Worm (Caenorhabditis elegans): ENCODE data around the gene srz-37.

srz-37 gene

ce11 chrIV:3496358-3496757 lies 14.7 kb upstream of the srz-37 start, which contains the start of gene C09G12.17:
Gene C09G12.17, minus strand, starts transcription at chrIV:3496458.
- TF ChIP-seq mab-5 (tag; optimal IDR thresholded peaks at IDR 0.05) (no peak), lin-32 (GFP tag; optimal IDR thresholded peaks at IDR 0.05) (no peak), unc-39 (tag; optimal IDR thresholded peaks at IDR 0.05) (no peak), hlh-1 (tag; optimal IDR thresholded peaks at IDR 0.05) (no peak), sem-2 (GFP tag; optimal IDR thresholded peaks at IDR 0.05) (no peak), unc-120 (tag; optimal IDR thresholded peaks at IDR 0.05; ENCODE audit: poor library complexity, severe bottlenecking) (no peak), nhr-2 (tag; optimal IDR thresholded peaks at IDR 0.05) (no peak), cnd-1 (tag; optimal IDR thresholded peaks at IDR 0.05) (no peak), sptf-1 (tag; optimal IDR thresholded peaks at IDR 0.05) (no peak), drap-1 (GFP tag; optimal IDR thresholded peaks at IDR 0.05) (no peak), blmp-1 (tag; optimal IDR thresholded peaks at IDR 0.05) (no peak), ceh-83 (GFP tag; optimal IDR thresholded peaks at IDR 0.05) (no peak), mls-2 (tag; optimal IDR thresholded peaks at IDR 0.05) (no peak), lin-13 (tag; optimal IDR thresholded peaks at IDR 0.05) (no peak), snpc-4 (tag; optimal IDR thresholded peaks at IDR 0.05) (no peak), mep-1 (tag; optimal IDR thresholded peaks at IDR 0.05) (no peak), tbx-8 (GFP tag; optimal IDR thresholded peaks at IDR 0.05) (no peak)

DNA sequence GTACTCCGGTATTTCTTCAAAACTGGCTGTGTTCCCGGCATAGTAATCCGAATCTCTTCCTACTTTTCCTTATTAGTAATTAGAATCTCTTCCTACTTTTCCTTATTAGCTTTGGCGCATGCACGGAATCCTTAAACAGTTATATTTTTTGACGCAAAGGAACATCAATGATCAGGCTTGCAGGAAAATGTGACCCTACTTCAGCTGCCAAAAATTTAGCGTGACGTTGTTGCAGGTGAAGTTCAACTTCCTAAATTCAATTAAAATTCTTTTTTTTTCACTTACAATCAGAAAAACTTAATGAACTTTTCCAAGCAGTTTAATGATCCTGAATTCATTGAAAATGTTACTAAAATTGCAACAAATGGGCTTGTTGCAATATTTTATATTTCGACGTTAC lies 11.7 kb upstream of the srz-37 start, which contains the start of gene srz-79:
Gene srz-79, plus strand, starts transcription at position 301 of the 400 bp plus-strand sequence.
- TF ChIP-seq ces-1 (GFP tag; optimal IDR thresholded peaks at IDR 0.05): no peak
- no peak for TF ChIP-seq hlh-1 (tag; optimal IDR thresholded peaks at IDR 0.05)
- TF ChIP-seq ceh-39 (tag; optimal IDR thresholded peaks at IDR 0.05): no peak
- no peak for TF ChIP-seq sptf-1 (tag; optimal IDR thresholded peaks at IDR 0.05)
- no peak for TF ChIP-seq nhr-28 (tag; optimal IDR thresholded peaks at IDR 0.05)
- no peak for TF ChIP-seq mab-5 (tag; optimal IDR thresholded peaks at IDR 0.05)
- TF ChIP-seq mep-1 (tag; optimal IDR thresholded peaks at IDR 0.05): no peak
- TF ChIP-seq bed-3 (GFP tag; optimal IDR thresholded peaks at IDR 0.05): no peak
- no peak for TF ChIP-seq ztf-11 (tag; optimal IDR thresholded peaks at IDR 0.05)
- TF ChIP-seq ceh-43 (GFP tag; optimal IDR thresholded peaks at IDR 0.05): no peak
- TF ChIP-seq snpc-4 (tag; optimal IDR thresholded peaks at IDR 0.05): no peak
- no peak for TF ChIP-seq unc-62 (GFP tag; optimal IDR thresholded peaks at IDR 0.05)

- TF ChIP-seq mep-1 (tag; optimal IDR thresholded peaks at IDR 0.05): no peak
- TF ChIP-seq bed-3 (GFP tag; optimal IDR thresholded peaks at IDR 0.05): no peak
- no peak for TF ChIP-seq lin-13 (tag; optimal IDR thresholded peaks at IDR 0.05)
- TF ChIP-seq M03D4.4 (tag; optimal IDR thresholded peaks at IDR 0.05): no peak
- no peak for TF ChIP-seq ceh-43 (GFP tag; optimal IDR thresholded peaks at IDR 0.05)
- TF ChIP-seq nhr-237 (tag; optimal IDR thresholded peaks at IDR 0.05): no peak
- TF ChIP-seq lin-32 (GFP tag; optimal IDR thresholded peaks at IDR 0.05): no peak
- TF ChIP-seq ham-2 (GFP tag; optimal IDR thresholded peaks at IDR 0.05): no peak
- TF ChIP-seq nhr-28 (tag; optimal IDR thresholded peaks at IDR 0.05): no peak
- no peak for TF ChIP-seq blmp-1 (tag; optimal IDR thresholded peaks at IDR 0.05)
- TF ChIP-seq ceh-83 (GFP tag; optimal IDR thresholded peaks at IDR 0.05): no peak
- no peak for TF ChIP-seq flh-1 (GFP tag; optimal IDR thresholded peaks at IDR 0.05)
- no peak for TF ChIP-seq cnd-1 (tag; optimal IDR thresholded peaks at IDR 0.05)
- no peak for TF ChIP-seq lsy-2 (tag; optimal IDR thresholded peaks at IDR 0.05)
- no peak for TF ChIP-seq ces-1 (GFP tag; optimal IDR thresholded peaks at IDR 0.05)
- TF ChIP-seq unc-120 (tag; optimal IDR thresholded peaks at IDR 0.05; ENCODE audit: poor library complexity, severe bottlenecking): no peak
Measured at ce11 chrIV:3491477-3491876, 9.8 kb upstream of the srz-37 start, which contains the start of gene srz-78. Gene srz-78, plus strand, starts transcription at chrIV:3491777.

DNA sequence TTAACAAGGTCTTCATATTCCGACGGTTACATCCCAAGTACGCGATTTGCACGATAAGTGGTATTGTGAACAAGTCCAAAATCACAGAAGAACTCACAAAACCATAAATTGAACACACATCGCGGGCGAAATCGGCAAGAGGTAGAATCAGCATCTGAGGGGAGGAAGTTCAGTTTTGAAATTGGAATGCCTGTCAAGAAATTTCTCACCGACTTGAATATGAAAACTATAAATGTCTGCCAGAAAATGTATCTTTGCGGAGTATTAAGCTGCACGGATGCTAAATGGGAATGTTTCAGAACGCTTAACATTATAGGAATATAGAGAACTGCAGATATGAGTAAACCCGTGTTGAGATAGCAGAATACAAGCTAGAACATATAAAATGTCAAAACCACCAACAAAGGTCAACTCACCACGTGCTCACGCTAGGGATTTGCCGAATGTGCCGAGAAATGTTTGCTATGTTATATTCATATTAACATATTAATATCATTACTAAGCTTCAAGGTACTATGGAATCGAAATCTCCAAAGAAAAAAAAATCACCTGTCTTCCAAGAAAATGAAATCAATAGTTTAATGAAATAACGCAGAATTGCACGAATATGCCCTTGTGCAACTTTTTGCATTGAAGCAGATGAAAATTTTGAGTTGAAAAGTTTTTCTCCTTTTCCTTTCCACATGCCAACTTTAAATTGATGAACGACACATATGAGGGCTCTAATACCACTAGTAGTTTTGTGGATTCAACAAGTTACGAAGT lies 717 bp upstream of the srz-37 start, which contains the start of gene srz-82:
Gene srz-82, plus strand, starts transcription at position 701 of the 765 bp plus-strand sequence.
- TF ChIP-seq cnd-1 (tag; optimal IDR thresholded peaks at IDR 0.05): no peak
- TF ChIP-seq nhr-28 (tag; optimal IDR thresholded peaks at IDR 0.05): no peak

DNA sequence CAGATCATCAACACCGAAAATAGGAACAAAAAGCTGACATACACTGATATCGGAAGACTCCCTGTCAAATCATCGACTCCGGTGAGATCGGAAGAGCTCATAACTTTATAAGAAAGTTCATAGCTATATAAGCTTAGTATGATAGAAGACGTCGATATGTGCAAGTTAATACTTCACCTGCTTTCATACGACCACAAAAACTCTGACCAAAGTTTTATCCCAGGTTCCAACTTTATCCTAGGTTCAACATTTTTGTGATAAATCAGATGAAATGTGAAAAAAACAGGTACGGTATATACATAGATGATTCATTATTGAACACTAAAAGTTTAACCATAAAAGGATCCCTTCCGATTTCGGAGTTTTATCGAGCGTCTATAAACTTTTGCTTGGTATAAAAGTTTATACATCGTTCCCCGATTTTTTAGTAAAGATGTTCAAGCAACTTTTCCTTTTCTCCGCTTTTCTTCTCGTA lies 2.7 kb downstream of the srz-37 start, which contains the start of the genes srz-70 and C09G12.5:
Gene srz-70, minus strand, starts transcription at position 101 of the 475 bp plus-strand sequence.
Gene C09G12.5, plus strand, starts transcription at position 425 of the 475 bp plus-strand sequence.
- TF ChIP-seq elt-1 (tag; optimal IDR thresholded peaks at IDR 0.05; ENCODE audit: borderline replicate concordance, insufficient read depth) (no peak), ceh-43 (GFP tag; optimal IDR thresholded peaks at IDR 0.05) (no peak)
